Worm (Caenorhabditis elegans) whole organism, late embryonic: Measurements from ENCODE around the gene taco-1.

Experiments used
- F13H6.1 ChIP-seq: sonication (generic microtip); optimal IDR thresholded peaks from 2 replicates; lab custom pipeline; 2016; ENCODE audit warnings: missing genetic modification characterization, missing compliant biosample characterization
- K02D7.2 ChIP-seq: sonication (generic microtip); optimal IDR thresholded peaks from 2 replicates; lab custom pipeline; 2017; ENCODE audit warnings: mild to moderate bottlenecking, missing genetic modification characterization, missing compliant biosample characterization
- Y22D7AL.16 ChIP-seq: sonication (generic microtip); optimal IDR thresholded peaks from 2 replicates; lab custom pipeline; 2016; ENCODE audit warnings: missing genetic modification characterization, missing compliant biosample characterization
- ceh-19 ChIP-seq: fragments of 200-800 bp; sonication (Bioruptor generic); optimal IDR thresholded peaks from 2 replicates; lab custom pipeline; 2018; ENCODE audit warnings: mild to moderate bottlenecking, missing genetic modification characterization, missing compliant biosample characterization
- ceh-2 ChIP-seq: sonication (generic microtip); optimal IDR thresholded peaks from 2 replicates; lab custom pipeline; 2016; ENCODE audit warnings: missing genotype, missing genetic modification characterization, missing compliant biosample characterization
- ceh-24 ChIP-seq: sonication (generic microtip); optimal IDR thresholded peaks from 2 replicates; lab custom pipeline; 2016; ENCODE audit warnings: mild to moderate bottlenecking, missing genetic modification characterization, missing compliant biosample characterization
- ceh-31 ChIP-seq: sonication (generic microtip); optimal IDR thresholded peaks from 2 replicates; lab custom pipeline; 2016; ENCODE audit warnings: missing genetic modification characterization, missing compliant biosample characterization
- ceh-45 ChIP-seq: fragments of 200-800 bp; sonication (Bioruptor generic); IDR thresholded peaks from 2 replicates; pipeline ENCODE4 v1.3.6; 2022; ENCODE audit warnings: missing genetic modification reagents, missing genetic modification characterization, missing compliant biosample characterization
- ceh-48 ChIP-seq: sonication (generic microtip); optimal IDR thresholded peaks from 2 replicates; lab custom pipeline; 2016; ENCODE audit warnings: missing genetic modification characterization, inconsistent platforms, missing compliant biosample characterization
- che-1 ChIP-seq: sonication (generic microtip); optimal IDR thresholded peaks from 2 replicates; lab custom pipeline; 2016; ENCODE audit warnings: mild to moderate bottlenecking, missing genetic modification characterization, missing compliant biosample characterization
- dmd-4 ChIP-seq: sonication (generic microtip); optimal IDR thresholded peaks from 2 replicates; lab custom pipeline; 2016; ENCODE audit warnings: borderline replicate concordance, missing genetic modification characterization, missing compliant biosample characterization
- elt-2 ChIP-seq: sonication (generic microtip); optimal IDR thresholded peaks from 2 replicates; lab custom pipeline; 2016; ENCODE audit warnings: missing genetic modification reagents, missing genetic modification characterization, missing compliant biosample characterization
- eyg-1 ChIP-seq: sonication (generic microtip); optimal IDR thresholded peaks from 2 replicates; lab custom pipeline; 2016; ENCODE audit warnings: missing genotype, missing genetic modification characterization, missing compliant biosample characterization
- fkh-10 ChIP-seq: fragments of 150-350 bp; optimal IDR thresholded peaks from 2 replicates; lab custom pipeline; 2014; ENCODE audit warnings: missing biosample characterization, missing genetic modification reagents, missing genetic modification characterization
- fkh-6 ChIP-seq: sonication (generic microtip); optimal IDR thresholded peaks from 2 replicates; lab custom pipeline; 2016; ENCODE audit warnings: missing genetic modification characterization, missing compliant biosample characterization
- gmeb-2 ChIP-seq: sonication (generic microtip); optimal IDR thresholded peaks from 2 replicates; lab custom pipeline; 2016; ENCODE audit warnings: missing genetic modification characterization, inconsistent platforms, missing compliant biosample characterization
- hlh-13 ChIP-seq: fragments of 200-800 bp; sonication (Bioruptor generic); optimal IDR thresholded peaks from 2 replicates; lab custom pipeline; 2018; ENCODE audit warnings: mild to moderate bottlenecking, missing genetic modification characterization, missing compliant biosample characterization
- hlh-15 ChIP-seq: sonication (generic microtip); optimal IDR thresholded peaks from 2 replicates; lab custom pipeline; 2016; ENCODE audit warnings: missing genetic modification characterization, missing compliant biosample characterization
- hlh-30 ChIP-seq: sonication (generic microtip); optimal IDR thresholded peaks from 2 replicates; lab custom pipeline; 2017; ENCODE audit warnings: antibody characterized with exemption, missing genetic modification characterization, missing compliant biosample characterization; ENCODE audit not compliant: insufficient read depth
- hlh-8 ChIP-seq: sonication (generic microtip); optimal IDR thresholded peaks from 2 replicates; lab custom pipeline; 2016; ENCODE audit warnings: missing genotype, missing genetic modification characterization, missing compliant biosample characterization
- lim-6 ChIP-seq: sonication (generic microtip); optimal IDR thresholded peaks from 2 replicates; lab custom pipeline; 2016; ENCODE audit warnings: missing genetic modification characterization, missing compliant biosample characterization
- lin-11 ChIP-seq: fragments of 200-800 bp; sonication (Bioruptor generic); optimal IDR thresholded peaks from 2 replicates; lab custom pipeline; 2018; ENCODE audit warnings: mild to moderate bottlenecking, missing genetic modification characterization, missing compliant biosample characterization
- mec-3 ChIP-seq: sonication (generic microtip); optimal IDR thresholded peaks from 2 replicates; lab custom pipeline; 2016; ENCODE audit warnings: borderline replicate concordance, missing genetic modification characterization, missing compliant biosample characterization
- nhr-11 ChIP-seq: fragments of 150-350 bp; optimal IDR thresholded peaks from 2 replicates; lab custom pipeline; 2014; ENCODE audit warnings: missing biosample characterization, missing genetic modification characterization
- nhr-232 ChIP-seq: sonication (generic microtip); optimal IDR thresholded peaks from 2 replicates; lab custom pipeline; 2016; ENCODE audit warnings: missing genetic modification characterization, missing compliant biosample characterization
- odd-2 ChIP-seq: sonication (generic microtip); optimal IDR thresholded peaks from 2 replicates; lab custom pipeline; 2017; ENCODE audit warnings: antibody characterized with exemption, mild to moderate bottlenecking, missing genetic modification characterization, missing compliant biosample characterization
- pag-3 ChIP-seq: sonication (generic microtip); optimal IDR thresholded peaks from 2 replicates; lab custom pipeline; 2016; ENCODE audit warnings: missing compliant biosample characterization, missing genetic modification characterization, borderline replicate concordance
- pat-9 ChIP-seq: fragments of 200-800 bp; sonication (Bioruptor generic); optimal IDR thresholded peaks from 2 replicates; lab custom pipeline; 2018; ENCODE audit warnings: mild to moderate bottlenecking, missing genetic modification characterization, moderate library complexity, missing compliant biosample characterization
- pax-1 ChIP-seq: fragments of 150-350 bp; optimal IDR thresholded peaks from 2 replicates; lab custom pipeline; 2014; ENCODE audit warnings: missing biosample characterization, missing genetic modification characterization
- tbx-2 ChIP-seq: sonication (generic microtip); optimal IDR thresholded peaks from 2 replicates; lab custom pipeline; 2016; ENCODE audit warnings: missing genetic modification characterization, missing compliant biosample characterization
- tbx-7 ChIP-seq: sonication (generic microtip); optimal IDR thresholded peaks from 2 replicates; lab custom pipeline; 2016; ENCODE audit warnings: missing genotype, missing genetic modification characterization, missing compliant biosample characterization
- ttx-3 ChIP-seq: sonication (generic microtip); optimal IDR thresholded peaks from 2 replicates; lab custom pipeline; 2016; ENCODE audit warnings: missing genetic modification reagents, missing genetic modification characterization, missing compliant biosample characterization
- unc-3 ChIP-seq, 2 experiments: fragments of 200-800 bp in 1 of 2; sonication (Bioruptor generic) in 1 of 2; sonication (generic microtip) in 1 of 2; conservative IDR thresholded peaks in 1 of 2; optimal IDR thresholded peaks in 1 of 2; 2 replicates each; pipeline versions ENCODE4 v1.3.6 to Lab custom; 2016 to 2022; ENCODE audit warnings: missing compliant biosample characterization in 2 of 2, missing genetic modification characterization in 2 of 2, missing genetic modification reagents in 1 of 2
- unc-42 ChIP-seq: sonication (generic microtip); optimal IDR thresholded peaks from 2 replicates; lab custom pipeline; 2016; ENCODE audit warnings: missing genotype, missing genetic modification characterization, missing compliant biosample characterization
- unc-86 ChIP-seq: sonication (generic microtip); optimal IDR thresholded peaks from 2 replicates; lab custom pipeline; 2016; ENCODE audit warnings: missing genetic modification characterization, missing compliant biosample characterization
- zip-5 ChIP-seq: sonication (generic microtip); optimal IDR thresholded peaks from 2 replicates; lab custom pipeline; 2016; ENCODE audit warnings: missing genetic modification characterization, missing compliant biosample characterization
- ztf-16 ChIP-seq: sonication (generic microtip); optimal IDR thresholded peaks from 2 replicates; lab custom pipeline; 2017; ENCODE audit warnings: missing genetic modification characterization, missing compliant biosample characterization

Gene taco-1

DNA sequence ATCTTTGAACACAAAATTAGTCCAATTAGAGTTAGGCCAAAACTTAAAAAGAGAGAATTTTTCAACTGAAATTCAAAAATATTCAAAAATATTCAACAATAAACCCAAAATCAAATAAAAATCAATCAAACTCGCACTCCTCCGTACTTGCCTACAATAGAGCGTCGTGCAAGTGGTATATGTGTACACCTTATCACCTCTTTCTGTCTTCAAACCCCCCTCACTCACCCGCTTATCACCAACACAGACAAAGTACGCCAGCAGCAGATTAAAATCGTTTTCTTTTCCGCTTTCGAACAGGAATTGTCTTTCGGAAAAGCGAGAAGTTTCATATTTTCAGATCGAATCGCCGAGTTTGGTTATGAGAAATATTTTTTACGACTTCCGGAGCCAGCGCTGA, 15.3 kb downstream of the taco-1 start:
- TF ChIP-seq ttx-3 (tag; lab: Kevin White, UChicago) (no peak), elt-2 (peak; percentile 61)

DNA sequence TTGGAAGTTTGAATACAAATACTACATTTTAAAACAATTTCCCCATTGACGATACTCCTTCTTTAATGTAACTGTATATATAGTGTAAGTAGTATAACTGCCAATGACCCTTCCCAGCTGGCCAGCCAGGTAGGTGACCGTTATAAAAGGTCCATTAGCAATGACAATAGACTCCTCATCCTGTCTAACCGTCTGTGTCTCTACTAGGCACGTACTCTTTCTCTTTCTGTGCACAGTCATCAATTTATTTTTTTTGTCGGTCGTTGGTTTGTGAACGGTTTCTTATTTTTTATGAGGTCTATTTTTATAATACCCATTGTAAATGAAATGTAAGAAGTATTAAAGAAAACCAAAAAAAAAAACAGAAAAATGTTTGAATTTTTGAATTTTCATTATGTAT, 20.6 kb downstream of the taco-1 start:
- no peak for TF ChIP-seq K02D7.2
- no peak for TF ChIP-seq ceh-24 (tag; lab: Kevin White, UChicago)
- no peak for TF ChIP-seq Y22D7AL.16 (tag; lab: Kevin White, UChicago)
- no peak for TF ChIP-seq ceh-48 (tag; lab: Kevin White, UChicago)
- no peak for TF ChIP-seq hlh-30 (tag; lab: Kevin White, UChicago)
- no peak for TF ChIP-seq tbx-2 (tag; lab: Kevin White, UChicago)
- no peak for TF ChIP-seq gmeb-2
- TF ChIP-seq ceh-19 (GFP tag; lab: Kevin White, UChicago) = no peak
- no peak for TF ChIP-seq hlh-8
- TF ChIP-seq tbx-7 (tag; lab: Kevin White, UChicago) = no peak
- no peak for TF ChIP-seq fkh-6
- no peak for TF ChIP-seq hlh-15
- no peak for TF ChIP-seq ztf-16 (tag; lab: Kevin White, UChicago)
- TF ChIP-seq pat-9 (tag; lab: Kevin White, UChicago) = no peak
- TF ChIP-seq ceh-2 (tag; lab: Kevin White, UChicago) = no peak
- TF ChIP-seq ceh-45 (GFP tag; lab: Robert Waterston, UW) = no peak
- TF ChIP-seq lin-11 (tag; lab: Kevin White, UChicago) = no peak
- no peak for TF ChIP-seq che-1
- no peak for TF ChIP-seq ceh-31 (tag; lab: Kevin White, UChicago)

DNA sequence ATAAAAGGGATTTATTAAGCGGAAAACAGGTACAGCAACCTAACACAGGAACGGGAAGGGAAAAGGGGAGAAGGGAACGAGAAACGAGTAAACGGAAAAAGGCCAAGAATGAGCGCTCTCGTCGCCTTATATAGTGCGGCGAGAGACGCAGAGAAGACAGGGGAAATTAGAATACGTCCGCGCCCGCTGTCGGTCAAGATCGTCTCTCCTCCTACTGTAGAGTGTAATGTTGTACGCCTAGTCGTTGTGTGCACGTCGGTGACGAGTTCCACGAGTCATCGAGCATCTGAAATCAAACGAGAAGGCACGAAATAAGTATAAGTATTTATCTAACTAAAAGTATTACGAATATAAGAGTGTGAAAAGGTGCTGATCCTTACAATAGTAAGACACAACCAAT, 27.3 kb downstream of the taco-1 start:
- TF ChIP-seq unc-86 (tag; lab: Kevin White, UChicago) (no peak), eyg-1 (tag; lab: Kevin White, UChicago) (no peak), odd-2 (tag; lab: Kevin White, UChicago) (no peak), hlh-13 (no peak), dmd-4 (no peak), ceh-48 (tag; lab: Kevin White, UChicago) (no peak), unc-42 (tag; lab: Kevin White, UChicago) (no peak), unc-3 (GFP tag; conservative IDR thresholded peaks at IDR 0.05; lab: Robert Waterston, UW) (no peak), unc-3 (tag; optimal IDR thresholded peaks at IDR 0.05; lab: Kevin White, UChicago) (no peak), fkh-10 (GFP tag; lab: Kevin White, UChicago) (no peak), Y22D7AL.16 (tag; lab: Kevin White, UChicago) (no peak), elt-2 (no peak), lim-6 (tag; lab: Kevin White, UChicago) (no peak), F13H6.1 (tag; lab: Kevin White, UChicago) (no peak), nhr-232 (no peak), pag-3 (no peak), lin-11 (tag; lab: Kevin White, UChicago) (no peak), pax-1 (tag; lab: Kevin White, UChicago) (no peak)
- TF ChIP-seq, all 69 proteins: peak for 0

DNA sequence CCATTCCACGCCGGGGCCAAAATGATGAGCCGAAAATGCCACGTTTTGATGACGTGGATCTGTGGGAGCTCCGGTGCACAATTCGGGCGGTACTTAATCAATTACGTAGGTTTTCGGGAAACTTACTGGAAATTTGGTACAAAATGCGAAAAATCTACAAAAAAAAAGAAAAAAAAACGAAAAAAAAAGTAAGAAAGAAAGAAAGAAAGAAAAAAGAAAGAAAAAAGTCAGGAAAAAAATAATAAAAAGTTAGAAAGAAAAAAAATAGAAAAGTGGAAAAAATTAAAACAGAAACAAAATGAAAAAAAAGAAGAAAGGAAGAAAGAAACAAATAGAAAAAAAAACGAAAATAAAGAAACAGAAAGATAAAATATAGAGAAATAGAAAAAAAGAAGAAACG, 29.0 kb downstream of the taco-1 start:
- no peak for TF ChIP-seq unc-42 (tag; lab: Kevin White, UChicago)
- TF ChIP-seq zip-5 (tag; lab: Kevin White, UChicago) = no peak
- TF ChIP-seq nhr-11 (tag; lab: Kevin White, UChicago) = no peak
- TF ChIP-seq ttx-3 (tag; lab: Kevin White, UChicago) = no peak
- no peak for TF ChIP-seq mec-3 (tag; lab: Kevin White, UChicago)
